Worm (Caenorhabditis elegans) whole organism, L4 larva: Measurements from ENCODE around the gene mca-1.

Experiments used
- F37D6.2 ChIP-seq: sonication (generic microtip); optimal IDR thresholded peaks from 2 replicates; lab custom pipeline; 2016; ENCODE audit warnings: mild to moderate bottlenecking, missing genetic modification characterization, missing compliant biosample characterization
- T26A8.4 ChIP-seq: fragments of 200-800 bp; sonication (Bioruptor generic); IDR thresholded peaks from 2 replicates; pipeline ENCODE4 v1.3.6; 2022; ENCODE audit warnings: missing genetic modification characterization, missing compliant biosample characterization
- Y75B8A.6 ChIP-seq: fragments of 200-800 bp; sonication (Bioruptor generic); IDR thresholded peaks from 2 replicates; pipeline ENCODE4 v1.3.6; 2022; ENCODE audit warnings: missing genetic modification reagents, missing genetic modification characterization, missing compliant biosample characterization
- ZK546.5 ChIP-seq, 2 experiments: sonication (generic microtip); optimal IDR thresholded peaks; 2 replicates each; lab custom pipeline; 2017; ENCODE audit warnings: missing biosample characterization in 2 of 2, missing genetic modification characterization in 2 of 2
- aha-1 ChIP-seq: fragments of 150-350 bp; peaks from one replicate; lab custom pipeline; 2014; ENCODE audit warnings: missing biosample characterization, missing genetic modification characterization
- ama-1 ChIP-seq: fragments of 150-350 bp; optimal IDR thresholded peaks from 2 replicates; lab custom pipeline; 2014; ENCODE audit warnings: inconsistent platforms, mixed read lengths
- ceh-20 ChIP-seq: fragments of 200-800 bp; sonication (Bioruptor generic); IDR thresholded peaks from 2 replicates; pipeline ENCODE4 v1.3.6; 2022; ENCODE audit warnings: missing genetic modification reagents, missing genetic modification characterization, missing compliant biosample characterization
- ceh-62 ChIP-seq: sonication (generic microtip); optimal IDR thresholded peaks from 2 replicates; lab custom pipeline; 2017; ENCODE audit warnings: missing biosample characterization, missing genetic modification characterization
- ceh-82 ChIP-seq: sonication (generic microtip); optimal IDR thresholded peaks from 2 replicates; lab custom pipeline; 2017; ENCODE audit warnings: missing biosample characterization, missing genetic modification characterization
- ces-1 ChIP-seq: fragments of 150-350 bp; sonication (generic microtip); optimal IDR thresholded peaks from 4 replicates; lab custom pipeline; 2014; ENCODE audit warnings: missing biosample characterization, missing genetic modification reagents, missing genetic modification characterization
- cey-2 ChIP-seq: sonication (generic microtip); optimal IDR thresholded peaks from 3 replicates; lab custom pipeline; 2017; ENCODE audit warnings: missing genetic modification characterization, mild to moderate bottlenecking, missing compliant biosample characterization, antibody characterized with exemption, borderline replicate concordance; ENCODE audit not compliant: insufficient read depth
- dmd-6 ChIP-seq: fragments of 200-800 bp; sonication (Bioruptor generic); IDR thresholded peaks from 2 replicates; pipeline ENCODE4 v1.3.6; 2022; ENCODE audit warnings: missing genetic modification reagents, missing genetic modification characterization, missing compliant biosample characterization
- hlh-11 ChIP-seq: fragments of 200-800 bp; sonication (Bioruptor generic); optimal IDR thresholded peaks from 2 replicates; lab custom pipeline; 2018; ENCODE audit warnings: mild to moderate bottlenecking, missing genetic modification characterization, missing compliant biosample characterization
- hlh-30 ChIP-seq: sonication (generic microtip); optimal IDR thresholded peaks from 2 replicates; lab custom pipeline; 2017; ENCODE audit warnings: antibody characterized with exemption, mild to moderate bottlenecking, missing genetic modification characterization, missing compliant biosample characterization; ENCODE audit not compliant: insufficient read depth
- lim-7 ChIP-seq: fragments of 200-800 bp; sonication (Bioruptor generic); IDR thresholded peaks from 2 replicates; pipeline ENCODE4 v1.3.6; 2022; ENCODE audit warnings: missing genetic modification characterization, missing compliant biosample characterization
- lin-15B ChIP-seq: fragments of 150-350 bp; sonication (generic microtip); optimal IDR thresholded peaks from 3 replicates; lab custom pipeline; 2014; ENCODE audit warnings: missing biosample characterization, missing genetic modification characterization
- lin-38 ChIP-seq: fragments of 200-800 bp; sonication (Bioruptor generic); IDR thresholded peaks from 2 replicates; pipeline ENCODE4 v1.3.6; 2022; ENCODE audit warnings: missing genetic modification reagents, missing genetic modification characterization, missing compliant biosample characterization
- lsy-2 ChIP-seq, 2 experiments: fragments of 150-350 bp in 1 of 2; sonication (generic microtip) in 1 of 2; optimal IDR thresholded peaks; 2 replicates each; lab custom pipeline; 2014 to 2017; ENCODE audit warnings: missing biosample characterization in 2 of 2, missing genetic modification characterization in 2 of 2
- mdl-1 ChIP-seq, 2 experiments: fragments of 150-350 bp in 1 of 2; sonication (generic microtip) in 1 of 2; optimal IDR thresholded peaks; 2 replicates each; lab custom pipeline; 2014 to 2017; ENCODE audit warnings: missing biosample characterization in 2 of 2, missing genetic modification characterization in 2 of 2
- mxl-2 ChIP-seq: fragments of 200-800 bp; sonication (Bioruptor generic); conservative IDR thresholded peaks from 2 replicates; pipeline ENCODE4 v1.3.6; 2022; ENCODE audit warnings: missing genetic modification reagents, missing genetic modification characterization, missing compliant biosample characterization
- mxl-3 ChIP-seq: fragments of 200-800 bp; sonication (Bioruptor generic); optimal IDR thresholded peaks from 2 replicates; lab custom pipeline; 2018; ENCODE audit warnings: mild to moderate bottlenecking, missing genetic modification characterization, missing compliant biosample characterization
- nhr-111 ChIP-seq: fragments of 200-800 bp; sonication (Bioruptor generic); optimal IDR thresholded peaks from 2 replicates; lab custom pipeline; 2018; ENCODE audit warnings: mild to moderate bottlenecking, missing genetic modification characterization, missing compliant biosample characterization
- nhr-28 ChIP-seq: fragments of 150-350 bp; optimal IDR thresholded peaks from 2 replicates; lab custom pipeline; 2014; ENCODE audit warnings: missing biosample characterization, missing genetic modification characterization
- nhr-48 ChIP-seq: sonication (generic microtip); optimal IDR thresholded peaks from 2 replicates; lab custom pipeline; 2016; ENCODE audit warnings: mild to moderate bottlenecking, missing genetic modification characterization, missing compliant biosample characterization
- pha-4 ChIP-seq, 2 experiments: fragments of 150-350 bp in 1 of 2; fragments of 200-800 bp in 1 of 2; sonication (Bioruptor generic) in 1 of 2; IDR thresholded peaks in 1 of 2; optimal IDR thresholded peaks in 1 of 2; 2 replicates each; pipeline versions ENCODE4 v1.3.6 to Lab custom; 2014 to 2022; ENCODE audit warnings: missing genetic modification characterization in 2 of 2, missing genetic modification reagents in 2 of 2, missing biosample characterization in 1 of 2, missing compliant biosample characterization in 1 of 2
- pqm-1 ChIP-seq: sonication (generic microtip); optimal IDR thresholded peaks from 2 replicates; lab custom pipeline; 2017; ENCODE audit warnings: missing biosample characterization, missing genetic modification characterization
- rbr-2 ChIP-seq: sonication (generic microtip); optimal IDR thresholded peaks from 2 replicates; lab custom pipeline; 2016; ENCODE audit warnings: missing genotype, missing genetic modification characterization, missing compliant biosample characterization
- saeg-2 ChIP-seq: fragments of 200-800 bp; sonication (Bioruptor generic); IDR thresholded peaks from 2 replicates; pipeline ENCODE4 v1.3.6; 2022; ENCODE audit warnings: missing genetic modification reagents, missing genetic modification characterization, missing compliant biosample characterization
- spr-1 ChIP-seq: sonication (generic microtip); optimal IDR thresholded peaks from 2 replicates; lab custom pipeline; 2016; ENCODE audit warnings: mild to moderate bottlenecking, missing genetic modification characterization, missing compliant biosample characterization
- tra-1 ChIP-seq: fragments of 200-800 bp; sonication (Bioruptor generic); IDR thresholded peaks from 2 replicates; pipeline ENCODE4 v1.3.6; 2022; ENCODE audit warnings: missing genetic modification reagents, missing genetic modification characterization, missing compliant biosample characterization
- unc-39 ChIP-seq: sonication (generic microtip); optimal IDR thresholded peaks from 2 replicates; lab custom pipeline; 2017; ENCODE audit warnings: missing biosample characterization, missing genetic modification characterization
- unc-62 ChIP-seq, 3 experiments: fragments of 150-350 bp in 1 of 3; sonication (generic microtip); optimal IDR thresholded peaks in 2 of 3; peaks in 1 of 3; 1 replicate in 1 of 3; 2 replicates in 2 of 3; lab custom pipeline; 2014 to 2017; ENCODE audit warnings: missing biosample characterization in 3 of 3, missing genetic modification characterization in 3 of 3, missing genetic modification reagents in 3 of 3, missing genotype in 1 of 3
- zip-11 ChIP-seq: fragments of 200-800 bp; sonication (Bioruptor generic); IDR thresholded peaks from 2 replicates; pipeline ENCODE4 v1.3.6; 2022; ENCODE audit warnings: missing genetic modification characterization, missing compliant biosample characterization

The mca-1 gene

DNA sequence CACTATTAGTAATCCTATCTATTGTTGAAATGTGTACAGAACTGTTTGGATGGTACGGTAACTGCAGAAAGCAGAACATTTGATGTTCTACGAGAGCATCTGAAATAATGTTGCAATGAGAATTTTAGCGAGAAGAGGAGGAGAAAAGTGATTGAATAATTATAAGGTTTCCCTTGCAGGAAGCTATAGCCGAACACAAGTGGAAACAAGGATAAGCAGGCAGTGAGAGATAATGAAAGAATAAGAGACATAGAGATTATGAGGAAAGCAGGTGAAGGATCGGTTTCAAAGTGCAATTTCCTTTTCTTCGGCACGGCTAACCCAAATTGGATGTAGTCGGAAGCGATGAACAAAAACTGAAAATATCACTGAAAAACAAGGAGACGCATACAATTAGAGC, 7.2 kb upstream of the mca-1 start, which contains the start of gene del-2:
TSS of gene del-2 (minus strand) at position 101 of the 400 bp plus-strand sequence.
- no peak for TF ChIP-seq hlh-30
- TF ChIP-seq lin-15B (tag; lab: Kevin White, UChicago): no peak
- no peak for TF ChIP-seq F37D6.2 (tag; lab: Kevin White, UChicago)
- TF ChIP-seq spr-1 (tag; lab: Kevin White, UChicago): no peak
- no peak for TF ChIP-seq ces-1 (GFP tag; lab: Kevin White, UChicago)
- TF ChIP-seq nhr-28 (tag; lab: Kevin White, UChicago): no peak
- no peak for TF ChIP-seq T26A8.4 (GFP tag; lab: Robert Waterston, UW)
- TF ChIP-seq mxl-2 (GFP tag; lab: Robert Waterston, UW): no peak
- TF ChIP-seq pqm-1: no peak
- TF ChIP-seq ceh-20: no peak
- no peak for TF ChIP-seq lsy-2 (tag; optimal IDR thresholded peaks at IDR 0.05; lab: Kevin White, UChicago)
- no peak for TF ChIP-seq mxl-3 (GFP tag; lab: Kevin White, UChicago)
- TF ChIP-seq ama-1 (lab: Kevin White, UChicago): no peak
- TF ChIP-seq ceh-82: no peak
- TF ChIP-seq nhr-111 (GFP tag; lab: Kevin White, UChicago): no peak
- TF ChIP-seq rbr-2: no peak
- no peak for TF ChIP-seq pha-4 (GFP tag; IDR thresholded peaks at IDR 0.05; lab: Robert Waterston, UW)
- no peak for TF ChIP-seq pha-4 (tag; optimal IDR thresholded peaks at IDR 0.05; lab: Kevin White, UChicago)
- no peak for TF ChIP-seq lim-7
- TF ChIP-seq, all 104 proteins: peak for 0

DNA sequence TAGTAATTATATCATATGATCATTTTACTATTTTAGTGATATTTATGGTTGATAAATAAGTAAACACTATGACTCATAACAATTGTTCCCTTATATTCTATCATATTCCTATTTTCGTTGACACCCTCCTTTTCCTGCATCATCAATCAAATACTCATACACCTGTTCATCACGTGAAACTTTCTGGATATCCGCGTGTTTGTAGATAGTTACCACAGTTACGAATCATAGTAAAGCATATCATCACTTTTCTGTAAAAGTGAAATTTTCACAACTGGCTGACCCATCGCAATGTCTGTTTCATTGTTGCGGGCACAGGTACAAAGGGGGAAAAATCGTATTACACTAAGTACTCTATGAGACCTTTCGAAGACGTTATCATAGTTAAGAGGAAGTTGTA, 859 bp downstream of the mca-1 start:
- no peak for TF ChIP-seq F37D6.2 (tag; lab: Kevin White, UChicago)
- no peak for TF ChIP-seq lin-38 (GFP tag; lab: Robert Waterston, UW)
- TF ChIP-seq Y75B8A.6 (GFP tag; lab: Robert Waterston, UW): no peak
- TF ChIP-seq hlh-30: peak; percentile 13
- peak; percentile 39 for TF ChIP-seq hlh-11 (tag; lab: Kevin White, UChicago)
- peak; percentile 37 for TF ChIP-seq cey-2 (tag; lab: Kevin White, UChicago)
- TF ChIP-seq ceh-62 (tag; lab: Kevin White, UChicago): no peak
- TF ChIP-seq ceh-20: no peak
- TF ChIP-seq nhr-48 (tag; lab: Kevin White, UChicago): peak; percentile 64
- TF ChIP-seq dmd-6 (GFP tag; lab: Robert Waterston, UW): peak; percentile 38
- TF ChIP-seq saeg-2: no peak
- no peak for TF ChIP-seq unc-39

DNA sequence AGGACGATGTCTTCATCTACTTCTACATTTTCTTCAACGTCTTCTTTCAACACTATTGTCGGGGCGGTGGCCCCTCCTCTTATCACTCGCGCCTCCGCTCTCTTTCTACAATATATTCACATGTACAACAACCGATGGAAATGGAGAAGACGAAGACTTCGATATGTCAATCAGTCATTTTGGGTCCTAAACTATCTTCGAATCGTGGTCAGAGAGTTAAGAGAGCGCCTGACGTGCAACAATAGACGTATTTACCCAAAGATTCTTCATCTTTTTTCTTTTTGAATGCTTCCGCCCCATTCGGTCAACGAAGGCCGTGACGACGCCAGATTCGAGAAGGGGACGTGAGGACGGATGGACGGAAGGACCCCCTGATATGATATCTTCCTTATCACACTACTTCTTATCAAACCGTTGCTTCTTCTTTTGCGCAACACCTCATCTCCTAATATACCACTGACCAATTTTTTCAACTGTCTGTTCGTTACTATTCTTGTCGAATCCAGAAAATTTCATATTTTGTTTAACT, 1.7 kb downstream of the mca-1 start:
- peak; percentile 10 for TF ChIP-seq nhr-48 (tag; lab: Kevin White, UChicago)
- peak in 1 of 2 experiments; percentile 26 for TF ChIP-seq mdl-1 (tag; optimal IDR thresholded peaks at IDR 0.05; lab: Kevin White, UChicago)
- peak; percentile 44 for TF ChIP-seq aha-1 (tag; lab: Kevin White, UChicago)
- peak in 1 of 2 experiments; percentile 9 for TF ChIP-seq unc-62 (GFP tag; optimal IDR thresholded peaks at IDR 0.05 in 1 of 2; lab: Kevin White, UChicago)
- no peak for TF ChIP-seq unc-62 (tag; optimal IDR thresholded peaks at IDR 0.05; lab: Kevin White, UChicago)
- TF ChIP-seq hlh-11 (tag; lab: Kevin White, UChicago): peak; percentile 32
- no peak for TF ChIP-seq ZK546.5 (tag; optimal IDR thresholded peaks at IDR 0.05; lab: Kevin White, UChicago)
- peak; percentile 41 for TF ChIP-seq hlh-30
- no peak for TF ChIP-seq zip-11 (GFP tag; lab: Robert Waterston, UW)

DNA sequence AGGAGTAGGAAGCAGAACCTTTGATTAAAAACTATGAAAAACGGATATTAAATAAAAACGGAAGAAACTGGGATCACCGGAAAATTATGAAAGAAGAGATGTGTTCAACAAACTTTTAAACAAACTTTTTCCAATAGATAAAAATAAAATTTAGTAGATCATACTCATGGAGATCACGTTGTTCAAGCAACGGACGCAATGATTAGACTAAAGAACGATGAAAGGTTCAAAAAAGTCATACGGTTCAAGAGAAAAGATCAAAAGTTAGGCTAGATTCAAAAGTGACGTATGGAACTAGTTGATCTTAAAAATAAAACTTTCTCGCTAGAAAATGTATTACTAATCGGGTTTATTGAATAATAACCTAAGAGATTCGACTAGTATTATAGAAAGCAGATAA, 2.7 kb downstream of the mca-1 start:
- TF ChIP-seq tra-1: no peak
- TF ChIP-seq dmd-6 (GFP tag; lab: Robert Waterston, UW): peak; percentile 8; the same call in 1 of the 2 replicates
- TF ChIP-seq hlh-30: no peak
